Fruit fly (Drosophila melanogaster) whole organism, embryonic: ENCODE data around the gene Zw.

Experiments used
- ATbp ChIP-seq: fragments of 200-800 bp; sonication (Bioruptor generic); optimal IDR thresholded peaks from 2 replicates; lab custom pipeline; 2017; ENCODE audit warnings: missing biosample characterization, mild to moderate bottlenecking, missing genetic modification characterization, missing genetic modification reagents
- Atf3 ChIP-seq: fragments of 200-800 bp; sonication (Bioruptor generic); optimal IDR thresholded peaks from 3 replicates; lab custom pipeline; 2016; ENCODE audit warnings: missing biosample characterization, missing genetic modification characterization
- CG10147 ChIP-seq: fragments of 200-800 bp; sonication (Bioruptor generic); optimal IDR thresholded peaks from 2 replicates; lab custom pipeline; 2019; ENCODE audit warnings: missing biosample characterization, mild to moderate bottlenecking, missing genetic modification characterization, moderate library complexity
- CG10209 ChIP-seq: fragments of 200-800 bp; sonication (Bioruptor generic); optimal IDR thresholded peaks from 3 replicates; lab custom pipeline; 2017; ENCODE audit warnings: missing biosample characterization, mild to moderate bottlenecking, missing genetic modification characterization, missing genetic modification reagents
- CG10321 ChIP-seq: fragments of 200-800 bp; sonication (Bioruptor generic); IDR thresholded peaks from 2 replicates; pipeline ENCODE4 v1.3.6; 2022; ENCODE audit warnings: missing biosample characterization, missing genetic modification characterization
- CG10565 ChIP-seq: fragments of 200-800 bp; sonication (Bioruptor generic); optimal IDR thresholded peaks from 3 replicates; lab custom pipeline; 2016; ENCODE audit warnings: missing biosample characterization, mild to moderate bottlenecking, missing genetic modification characterization
- CG12659 ChIP-seq: fragments of 200-800 bp; sonication (Bioruptor generic); optimal IDR thresholded peaks from 3 replicates; lab custom pipeline; 2017; ENCODE audit warnings: mild to moderate bottlenecking, missing biosample characterization, missing genetic modification reagents, missing genetic modification characterization
- CG13296 ChIP-seq: fragments of 200-800 bp; sonication (Bioruptor generic); optimal IDR thresholded peaks from 3 replicates; lab custom pipeline; 2018; ENCODE audit warnings: missing biosample characterization, mild to moderate bottlenecking, missing genetic modification characterization
- CG17568 ChIP-seq: fragments of 200-800 bp; sonication (Bioruptor generic); optimal IDR thresholded peaks from 2 replicates; lab custom pipeline; 2018; ENCODE audit warnings: missing biosample characterization, mild to moderate bottlenecking, missing genetic modification characterization, moderate library complexity
- CG18764 ChIP-seq: fragments of 200-800 bp; sonication (Bioruptor generic); optimal IDR thresholded peaks from 3 replicates; lab custom pipeline; 2016; ENCODE audit warnings: missing biosample characterization, missing genetic modification characterization
- CG33213 ChIP-seq: fragments of 200-800 bp; sonication (Bioruptor generic); optimal IDR thresholded peaks from 3 replicates; lab custom pipeline; 2016; ENCODE audit warnings: missing biosample characterization, missing genetic modification characterization
- CG4854 ChIP-seq: fragments of 200-800 bp; sonication (Bioruptor generic); optimal IDR thresholded peaks from 2 replicates; lab custom pipeline; 2016; ENCODE audit warnings: missing biosample characterization, missing genetic modification characterization, inconsistent platforms
- CG6813 ChIP-seq: fragments of 200-800 bp; sonication (Bioruptor generic); optimal IDR thresholded peaks from 2 replicates; lab custom pipeline; 2017; ENCODE audit warnings: missing biosample characterization, missing genetic modification characterization, mild to moderate bottlenecking, moderate library complexity, missing genetic modification reagents
- CG8089 ChIP-seq: fragments of 200-800 bp; sonication (Bioruptor generic); optimal IDR thresholded peaks from 3 replicates; lab custom pipeline; 2016; ENCODE audit warnings: missing biosample characterization, missing genetic modification characterization
- CG9817 ChIP-seq: fragments of 200-800 bp; sonication (Bioruptor generic); optimal IDR thresholded peaks from 2 replicates; lab custom pipeline; 2018; ENCODE audit warnings: missing biosample characterization, mild to moderate bottlenecking, missing genetic modification characterization, moderate library complexity
- CG9876 ChIP-seq: fragments of 200-800 bp; sonication (Bioruptor generic); optimal IDR thresholded peaks from 2 replicates; lab custom pipeline; 2016; ENCODE audit warnings: missing biosample characterization, missing genetic modification characterization
- Camta ChIP-seq: fragments of 200-800 bp; sonication (Bioruptor generic); optimal IDR thresholded peaks from 2 replicates; lab custom pipeline; 2016; ENCODE audit warnings: missing biosample characterization, missing genetic modification characterization
- Dbx ChIP-seq: fragments of 200-800 bp; sonication (Bioruptor generic); IDR thresholded peaks from 3 replicates; pipeline ENCODE4 v1.3.6; 2022; ENCODE audit warnings: missing biosample characterization, missing genetic modification characterization
- H15 ChIP-seq: fragments of 200-800 bp; sonication (Bioruptor generic); IDR thresholded peaks from 3 replicates; pipeline ENCODE4 v1.3.6; 2022; ENCODE audit warnings: missing biosample characterization, missing genetic modification characterization
- Hr39 ChIP-seq: fragments of >200 bp; optimal IDR thresholded peaks from 2 replicates; lab custom pipeline; 2017
- Lhr ChIP-seq: fragments of 200-800 bp; sonication (Bioruptor generic); optimal IDR thresholded peaks from 3 replicates; lab custom pipeline; 2017; ENCODE audit warnings: mild to moderate bottlenecking, missing biosample characterization, missing genetic modification reagents, missing genetic modification characterization
- Lim3 ChIP-seq: fragments of 200-800 bp; sonication (Bioruptor generic); IDR thresholded peaks from 2 replicates; pipeline ENCODE4 v1.3.6; 2022; ENCODE audit warnings: missing biosample characterization, missing genetic modification characterization
- Med ChIP-seq: fragments of 200-800 bp; sonication (Bioruptor generic); peaks from one replicate; lab custom pipeline; 2016; ENCODE audit warnings: missing biosample characterization, missing genetic modification characterization, mild to moderate bottlenecking, inconsistent platforms, moderate library complexity
- Mes4 ChIP-seq: fragments of 200-800 bp; sonication (Bioruptor generic); optimal IDR thresholded peaks from 2 replicates; lab custom pipeline; 2016; ENCODE audit warnings: missing biosample characterization, missing genetic modification characterization
- Nf-YA ChIP-seq: fragments of 200-800 bp; sonication (Bioruptor generic); IDR thresholded peaks from 2 replicates; pipeline ENCODE4 v1.3.6; 2022; ENCODE audit warnings: missing biosample characterization, missing genetic modification characterization
- Nf-YC ChIP-seq: fragments of 200-800 bp; optimal IDR thresholded peaks from 3 replicates; lab custom pipeline; 2019; ENCODE audit warnings: missing biosample characterization, mild to moderate bottlenecking, missing genetic modification characterization, moderate library complexity
- Usf ChIP-seq: fragments of 200-800 bp; sonication (Bioruptor generic); optimal IDR thresholded peaks from 2 replicates; lab custom pipeline; 2017; ENCODE audit warnings: missing genotype, missing biosample characterization, missing genetic modification characterization
- ase ChIP-seq: fragments of 200-800 bp; sonication (Bioruptor generic); IDR thresholded peaks from 3 replicates; pipeline ENCODE4 v1.3.6; 2022; ENCODE audit warnings: missing biosample characterization, missing genetic modification characterization
- da ChIP-seq: fragments of 200-800 bp; sonication (Bioruptor generic); optimal IDR thresholded peaks from 2 replicates; lab custom pipeline; 2016; ENCODE audit warnings: missing biosample characterization, missing genetic modification characterization
- dan ChIP-seq: fragments of 200-800 bp; sonication (Bioruptor generic); IDR thresholded peaks from 2 replicates; pipeline ENCODE4 v1.3.6; 2022; ENCODE audit warnings: missing biosample characterization, missing genetic modification characterization
- dysf ChIP-seq: fragments of 200-800 bp; sonication (Bioruptor generic); IDR thresholded peaks from 3 replicates; pipeline ENCODE4 v1.3.6; 2022; ENCODE audit warnings: missing biosample characterization, missing genetic modification characterization
- esg ChIP-seq: fragments of 200-800 bp; sonication (Bioruptor generic); conservative IDR thresholded peaks from 2 replicates; pipeline ENCODE4 v1.3.6; 2022; ENCODE audit warnings: missing biosample characterization, missing genetic modification characterization
- fd102C ChIP-seq: fragments of 200-800 bp; sonication (Bioruptor generic); optimal IDR thresholded peaks from 2 replicates; lab custom pipeline; 2018; ENCODE audit warnings: missing biosample characterization, mild to moderate bottlenecking, missing genetic modification characterization, moderate library complexity
- gce ChIP-seq: fragments of 200-800 bp; sonication (Bioruptor generic); IDR thresholded peaks from 3 replicates; pipeline ENCODE4 v1.3.6; 2022; ENCODE audit warnings: missing biosample characterization, missing genetic modification characterization
- gro ChIP-seq: fragments of 200-800 bp; sonication (Bioruptor generic); optimal IDR thresholded peaks from 2 replicates; lab custom pipeline; 2016; ENCODE audit warnings: missing biosample characterization, missing genetic modification characterization
- h ChIP-seq: fragments of >200 bp; optimal IDR thresholded peaks from 2 replicates; lab custom pipeline; 2017
- hth ChIP-seq: fragments of >200 bp; optimal IDR thresholded peaks from 2 replicates; lab custom pipeline; 2017; ENCODE audit warnings: inconsistent platforms
- kni ChIP-seq: fragments of 200-800 bp; sonication (Bioruptor generic); optimal IDR thresholded peaks from 3 replicates; lab custom pipeline; 2017; ENCODE audit warnings: mild to moderate bottlenecking, missing biosample characterization, missing genetic modification reagents, missing genetic modification characterization
- mirr ChIP-seq: fragments of 200-800 bp; sonication (Bioruptor generic); optimal IDR thresholded peaks from 3 replicates; lab custom pipeline; 2018; ENCODE audit warnings: missing biosample characterization, mild to moderate bottlenecking, missing genetic modification characterization
- nerfin-1 ChIP-seq: fragments of 200-800 bp; sonication (Bioruptor generic); optimal IDR thresholded peaks from 3 replicates; lab custom pipeline; 2019; ENCODE audit warnings: missing biosample characterization, mild to moderate bottlenecking, missing genetic modification characterization, moderate library complexity
- rib ChIP-seq: fragments of 200-800 bp; sonication (Bioruptor generic); IDR thresholded peaks from 2 replicates; pipeline ENCODE4 v1.3.6; 2022; ENCODE audit warnings: missing biosample characterization, missing genetic modification characterization
- run ChIP-seq: fragments of 200-800 bp; sonication (Bioruptor generic); optimal IDR thresholded peaks from 3 replicates; lab custom pipeline; 2018; ENCODE audit warnings: missing biosample characterization, mild to moderate bottlenecking, missing genetic modification characterization
- sc ChIP-seq, 3 experiments: fragments of >200 bp in 2 of 3; fragments of 200-800 bp in 1 of 3; sonication (Bioruptor generic) in 1 of 3; optimal IDR thresholded peaks; 2 replicates in 2 of 3; 3 replicates in 1 of 3; lab custom pipeline; 2017; ENCODE audit warnings: mild to moderate bottlenecking in 1 of 3, missing biosample characterization in 1 of 3, missing genetic modification characterization in 1 of 3, missing genetic modification reagents in 1 of 3
- scrt ChIP-seq: fragments of 200-800 bp; sonication (Bioruptor generic); optimal IDR thresholded peaks from 2 replicates; lab custom pipeline; 2018; ENCODE audit warnings: missing biosample characterization, mild to moderate bottlenecking, missing genetic modification characterization, moderate library complexity
- sd ChIP-seq: fragments of 200-800 bp; sonication (Bioruptor generic); optimal IDR thresholded peaks from 3 replicates; lab custom pipeline; 2018; ENCODE audit warnings: missing biosample characterization, mild to moderate bottlenecking, missing genetic modification characterization, moderate library complexity
- sisA ChIP-seq: fragments of 200-800 bp; sonication (Bioruptor generic); IDR thresholded peaks from 2 replicates; pipeline ENCODE4 v1.3.6; 2022; ENCODE audit warnings: missing biosample characterization, missing genetic modification characterization
- tna ChIP-seq: fragments of 200-800 bp; sonication (Bioruptor generic); IDR thresholded peaks from 2 replicates; pipeline ENCODE4 v1.3.6; 2022; ENCODE audit warnings: missing biosample characterization, missing genetic modification characterization; ENCODE audit not compliant: partially characterized antibody
- tx ChIP-seq: fragments of 200-800 bp; sonication (Bioruptor generic); optimal IDR thresholded peaks from 2 replicates; lab custom pipeline; 2016; ENCODE audit warnings: missing biosample characterization, missing genetic modification characterization
- vnd ChIP-seq: fragments of 200-800 bp; sonication (Bioruptor generic); IDR thresholded peaks from 3 replicates; pipeline ENCODE4 v1.3.6; 2022; ENCODE audit warnings: missing biosample characterization, missing genetic modification characterization; ENCODE audit not compliant: partially characterized antibody

The Zw gene

dm6 chrX:19692951-19693698 lies 26.1 kb downstream of the Zw start, which contains the start of gene Mer (continued):
- TF ChIP-seq CG13296 (GFP tag; lab: Kevin White, UChicago) (peak; percentile 87), Lim3 (GFP tag; lab: Robert Waterston, UW) (no peak), CG10209 (GFP tag; lab: Kevin White, UChicago) (peak; percentile 82), mirr (GFP tag; lab: Kevin White, UChicago) (peak; percentile 85), ase (peak; percentile 79; the same call in 2 of the 3 replicates), gce (GFP tag; lab: Robert Waterston, UW) (peak; percentile 70; the same call in 1 of the 3 replicates), nerfin-1 (tag; lab: Kevin White, UChicago) (peak; percentile 73), h (lab: Kevin White, UChicago) (no peak), CG8089 (peak; percentile 71), Nf-YC (peak; percentile 74), CG9876 (GFP tag; lab: Kevin White, UChicago) (peak; percentile 67), ATbp (GFP tag; lab: Kevin White, UChicago) (peak; percentile 73), Mes4 (peak; percentile 71), Lhr (peak; percentile 53), Camta (GFP tag; lab: Kevin White, UChicago) (peak; percentile 81), vnd (GFP tag; lab: Robert Waterston, UW) (no peak), CG10321 (GFP tag; lab: Robert Waterston, UW) (peak; percentile 30; the same call in 1 of the 2 replicates), kni (GFP tag; lab: Kevin White, UChicago) (peak; percentile 1), CG18764 (GFP tag; lab: Kevin White, UChicago) (peak; percentile 71), scrt (GFP tag; lab: Kevin White, UChicago) (peak; percentile 91), dysf (peak; percentile 90), tx (GFP tag; lab: Kevin White, UChicago) (peak; percentile 73), dan (no peak), Hr39 (lab: Kevin White, UChicago) (no peak), H15 (GFP tag; lab: Robert Waterston, UW) (peak; percentile 57; the same call in 1 of the 3 replicates), Usf (GFP tag; lab: Kevin White, UChicago) (peak; percentile 57), rib (GFP tag; lab: Robert Waterston, UW) (peak; percentile 62; the same call in 1 of the 2 replicates), sc (optimal IDR thresholded peaks at IDR 0.05; lab: Kevin White, UChicago) (no peak), sc (GFP tag; optimal IDR thresholded peaks at IDR 0.05; lab: Kevin White, UChicago) (no peak), Nf-YA (GFP tag; lab: Robert Waterston, UW) (peak; percentile 59; the same call in 1 of the 2 replicates), CG33213 (GFP tag; lab: Kevin White, UChicago) (peak; percentile 76), da (GFP tag; lab: Kevin White, UChicago) (peak; percentile 52), hth (lab: Kevin White, UChicago) (no peak), CG4854 (peak; percentile 52), tna (GFP tag; lab: Robert Waterston, UW) (peak; percentile 38; the same call in 1 of the 2 replicates), fd102C (peak; percentile 10), sisA (GFP tag; lab: Robert Waterston, UW) (peak; percentile 76), Atf3 (GFP tag; lab: Kevin White, UChicago) (peak; percentile 66), gro (GFP tag; lab: Kevin White, UChicago) (peak; percentile 79), CG17568 (peak; percentile 51), sd (tag; lab: Kevin White, UChicago) (no peak), CG10147 (GFP tag; lab: Kevin White, UChicago) (peak; percentile 78), Med (GFP tag; lab: Kevin White, UChicago) (peak; percentile 99), run (tag; lab: Kevin White, UChicago) (peak; percentile 52), CG6813 (peak; percentile 71), CG12659 (GFP tag; lab: Kevin White, UChicago) (peak; percentile 90), CG10565 (GFP tag; lab: Kevin White, UChicago) (no peak), Dbx (GFP tag; lab: Robert Waterston, UW) (peak; percentile 80; the same call in 2 of the 3 replicates), CG9817 (tag; lab: Kevin White, UChicago) (peak; percentile 78), esg (peak; percentile 70)
